Fruit fly (Drosophila melanogaster) whole organism, embryonic: Measurements from ENCODE around the gene Mgat3.

ENCODE experiments used
- Ada2b ChIP-seq: fragments of 200-800 bp; sonication (Bioruptor generic); IDR thresholded peaks from 2 replicates; pipeline ENCODE4 v1.3.6; 2022; ENCODE audit warnings: missing biosample characterization, missing genetic modification characterization
- Antp ChIP-seq: fragments of 200-800 bp; sonication (Bioruptor generic); optimal IDR thresholded peaks from 3 replicates; lab custom pipeline; 2016; ENCODE audit warnings: missing biosample characterization, missing genetic modification characterization
- Atf6 ChIP-seq: fragments of 200-800 bp; sonication (Bioruptor generic); IDR thresholded peaks from 2 replicates; pipeline ENCODE4 v1.3.6; 2022; ENCODE audit warnings: missing biosample characterization, missing genetic modification characterization
- BtbVII ChIP-seq: fragments of 200-800 bp; sonication (Bioruptor generic); optimal IDR thresholded peaks from 3 replicates; lab custom pipeline; 2017; ENCODE audit warnings: missing biosample characterization, mild to moderate bottlenecking, missing genetic modification characterization
- CG10462 ChIP-seq: fragments of 200-800 bp; sonication (Bioruptor generic); optimal IDR thresholded peaks from 2 replicates; lab custom pipeline; 2016; ENCODE audit warnings: missing biosample characterization, missing genetic modification characterization
- CG11504 ChIP-seq: fragments of 200-800 bp; sonication (Bioruptor generic); optimal IDR thresholded peaks from 3 replicates; lab custom pipeline; 2019; ENCODE audit warnings: missing biosample characterization, mild to moderate bottlenecking, missing genetic modification characterization, moderate library complexity
- CG13424 ChIP-seq: fragments of 200-800 bp; sonication (Bioruptor generic); optimal IDR thresholded peaks from 2 replicates; lab custom pipeline; 2019; ENCODE audit warnings: missing biosample characterization, mild to moderate bottlenecking, missing genetic modification characterization, moderate library complexity
- CG13775 ChIP-seq: fragments of 200-800 bp; sonication (Bioruptor generic); optimal IDR thresholded peaks from 3 replicates; lab custom pipeline; 2017; ENCODE audit warnings: missing biosample characterization, mild to moderate bottlenecking, missing genetic modification characterization
- CG15601 ChIP-seq: fragments of 200-800 bp; sonication (Bioruptor generic); optimal IDR thresholded peaks from 3 replicates; lab custom pipeline; 2019; ENCODE audit warnings: missing biosample characterization, mild to moderate bottlenecking, missing genetic modification characterization, moderate library complexity
- CG16813 ChIP-seq: fragments of 200-800 bp; sonication (Bioruptor generic); IDR thresholded peaks from 3 replicates; pipeline ENCODE4 v1.3.6; 2022; ENCODE audit warnings: missing biosample characterization, missing genetic modification characterization; ENCODE audit not compliant: partially characterized antibody
- CG17802 ChIP-seq: fragments of 200-800 bp; sonication (Bioruptor generic); optimal IDR thresholded peaks from 2 replicates; lab custom pipeline; 2018; ENCODE audit warnings: missing biosample characterization, mild to moderate bottlenecking, missing genetic modification characterization, moderate library complexity
- CG17829 ChIP-seq: fragments of 200-800 bp; optimal IDR thresholded peaks from 2 replicates; lab custom pipeline; 2019; ENCODE audit warnings: missing biosample characterization, mild to moderate bottlenecking, missing genetic modification characterization, moderate library complexity
- CG2129 ChIP-seq: fragments of 200-800 bp; sonication (Bioruptor generic); IDR thresholded peaks from 2 replicates; pipeline ENCODE4 v1.3.6; 2022; ENCODE audit warnings: missing biosample characterization, missing genetic modification characterization; ENCODE audit not compliant: partially characterized antibody
- CG3281 ChIP-seq: fragments of 200-800 bp; sonication (Bioruptor generic); optimal IDR thresholded peaks from 3 replicates; lab custom pipeline; 2017; ENCODE audit warnings: missing biosample characterization, mild to moderate bottlenecking, missing genetic modification characterization
- CG3838 ChIP-seq: fragments of 200-800 bp; sonication (Bioruptor generic); optimal IDR thresholded peaks from 3 replicates; lab custom pipeline; 2016; ENCODE audit warnings: missing biosample characterization, missing genetic modification characterization
- CG42726 ChIP-seq: fragments of 200-800 bp; sonication (Bioruptor generic); IDR thresholded peaks from 2 replicates; pipeline ENCODE4 v1.3.6; 2022; ENCODE audit warnings: missing biosample characterization, missing genetic modification characterization; ENCODE audit not compliant: partially characterized antibody
- CG6765 ChIP-seq: fragments of 200-800 bp; sonication (Bioruptor generic); optimal IDR thresholded peaks from 3 replicates; lab custom pipeline; 2017; ENCODE audit warnings: missing biosample characterization, mild to moderate bottlenecking, missing genetic modification characterization
- CG7271 ChIP-seq: fragments of 200-800 bp; sonication (Bioruptor generic); optimal IDR thresholded peaks from 2 replicates; lab custom pipeline; 2018; ENCODE audit warnings: missing biosample characterization, mild to moderate bottlenecking, missing genetic modification characterization, moderate library complexity
- CG8290 ChIP-seq, 3 experiments: fragments of 200-800 bp; sonication (Bioruptor generic); optimal IDR thresholded peaks; 2 replicates each; lab custom pipeline; 2016 to 2019; ENCODE audit warnings: missing biosample characterization in 3 of 3, missing genetic modification characterization in 3 of 3, mild to moderate bottlenecking in 2 of 3, moderate library complexity in 1 of 3
- CG9437 ChIP-seq: fragments of 200-800 bp; sonication (Bioruptor generic); optimal IDR thresholded peaks from 2 replicates; lab custom pipeline; 2018; ENCODE audit warnings: missing biosample characterization, mild to moderate bottlenecking, missing genetic modification characterization
- CG9876 ChIP-seq: fragments of 200-800 bp; sonication (Bioruptor generic); optimal IDR thresholded peaks from 2 replicates; lab custom pipeline; 2016; ENCODE audit warnings: missing biosample characterization, missing genetic modification characterization
- Chrac-16 ChIP-seq: fragments of 200-800 bp; sonication (Bioruptor generic); optimal IDR thresholded peaks from 3 replicates; lab custom pipeline; 2016; ENCODE audit warnings: missing biosample characterization, missing genetic modification characterization
- Drgx ChIP-seq: fragments of 200-800 bp; sonication (Bioruptor generic); IDR thresholded peaks from 2 replicates; pipeline ENCODE4 v1.3.6; 2022; ENCODE audit warnings: missing biosample characterization, missing genetic modification characterization
- E2f2 ChIP-seq: fragments of 200-800 bp; sonication (Bioruptor generic); IDR thresholded peaks from 2 replicates; pipeline ENCODE4 v1.3.6; 2022; ENCODE audit warnings: missing biosample characterization, missing genetic modification characterization
- Fer3 ChIP-seq: fragments of 200-800 bp; sonication (Bioruptor generic); optimal IDR thresholded peaks from 2 replicates; lab custom pipeline; 2018; ENCODE audit warnings: missing biosample characterization, mild to moderate bottlenecking, missing genetic modification characterization, moderate library complexity
- HHEX ChIP-seq: fragments of 200-800 bp; sonication (Bioruptor generic); optimal IDR thresholded peaks from 3 replicates; lab custom pipeline; 2017; ENCODE audit warnings: missing biosample characterization, mild to moderate bottlenecking, missing genetic modification characterization, missing genetic modification reagents
- MESR4 ChIP-seq: fragments of 200-800 bp; sonication (Bioruptor generic); optimal IDR thresholded peaks from 2 replicates; lab custom pipeline; 2018; ENCODE audit warnings: missing biosample characterization, mild to moderate bottlenecking, missing genetic modification characterization, moderate library complexity
- Mrtf ChIP-seq: fragments of 200-800 bp; sonication (Bioruptor generic); IDR thresholded peaks from 3 replicates; pipeline ENCODE4 v1.3.6; 2022; ENCODE audit warnings: missing biosample characterization, missing genetic modification characterization
- Oli ChIP-seq: fragments of 200-800 bp; sonication (Bioruptor generic); optimal IDR thresholded peaks from 2 replicates; lab custom pipeline; 2018; ENCODE audit warnings: missing biosample characterization, mild to moderate bottlenecking, missing genetic modification characterization, moderate library complexity
- Scr ChIP-seq: fragments of 200-800 bp; sonication (Bioruptor generic); IDR thresholded peaks from 2 replicates; pipeline ENCODE4 v1.3.6; 2022; ENCODE audit warnings: missing biosample characterization, missing genetic modification characterization; ENCODE audit not compliant: partially characterized antibody
- ato ChIP-seq: fragments of 200-800 bp; sonication (Bioruptor generic); IDR thresholded peaks from 2 replicates; pipeline ENCODE4 v1.3.6; 2022; ENCODE audit warnings: missing biosample characterization, missing genetic modification characterization; ENCODE audit not compliant: partially characterized antibody
- btn ChIP-seq: fragments of 200-800 bp; sonication (Bioruptor generic); optimal IDR thresholded peaks from 2 replicates; lab custom pipeline; 2016; ENCODE audit warnings: missing biosample characterization, missing genetic modification characterization
- caup ChIP-seq: fragments of 200-800 bp; sonication (Bioruptor generic); optimal IDR thresholded peaks from 3 replicates; lab custom pipeline; 2017; ENCODE audit warnings: missing biosample characterization, mild to moderate bottlenecking, missing genetic modification characterization, moderate library complexity; ENCODE audit not compliant: severe bottlenecking
- chm ChIP-seq: fragments of 200-800 bp; sonication (Bioruptor generic); IDR thresholded peaks from 2 replicates; pipeline ENCODE4 v1.3.6; 2022; ENCODE audit warnings: missing biosample characterization, missing genetic modification characterization
- ci ChIP-seq: fragments of 200-800 bp; sonication (Bioruptor generic); IDR thresholded peaks from 3 replicates; pipeline ENCODE4 v1.3.6; 2022; ENCODE audit warnings: missing biosample characterization, missing genetic modification characterization
- ewg ChIP-seq: fragments of 200-800 bp; sonication (Bioruptor generic); optimal IDR thresholded peaks from 3 replicates; lab custom pipeline; 2017; ENCODE audit warnings: mild to moderate bottlenecking, missing biosample characterization, missing genetic modification reagents, missing genetic modification characterization
- fd64A ChIP-seq: fragments of 200-800 bp; sonication (Bioruptor generic); optimal IDR thresholded peaks from 3 replicates; lab custom pipeline; 2018; ENCODE audit warnings: missing biosample characterization, mild to moderate bottlenecking, missing genetic modification characterization
- fu2 ChIP-seq: fragments of 200-800 bp; sonication (Bioruptor generic); optimal IDR thresholded peaks from 2 replicates; lab custom pipeline; 2016; ENCODE audit warnings: missing biosample characterization, missing genetic modification characterization
- gcm2 ChIP-seq: fragments of 200-800 bp; sonication (Bioruptor generic); optimal IDR thresholded peaks from 2 replicates; lab custom pipeline; 2016; ENCODE audit warnings: missing biosample characterization, missing genetic modification characterization
- ham ChIP-seq: fragments of 200-800 bp; sonication (Bioruptor generic); IDR thresholded peaks from 2 replicates; pipeline ENCODE4 v1.3.6; 2022; ENCODE audit warnings: missing biosample characterization, missing genetic modification characterization
- hkb ChIP-seq, 2 experiments: fragments of 200-800 bp in 1 of 2; fragments of >200 bp in 1 of 2; sonication (Bioruptor generic) in 1 of 2; IDR thresholded peaks in 1 of 2; optimal IDR thresholded peaks in 1 of 2; 2 replicates each; pipeline versions ENCODE4 v1.3.6 to Lab custom; 2017 to 2022; ENCODE audit warnings: missing biosample characterization in 1 of 2, missing genetic modification characterization in 1 of 2
- lab ChIP-seq: fragments of 200-800 bp; sonication (Bioruptor generic); optimal IDR thresholded peaks from 3 replicates; lab custom pipeline; 2017; ENCODE audit warnings: missing biosample characterization, missing genetic modification characterization, mild to moderate bottlenecking, moderate library complexity, missing genetic modification reagents
- lov ChIP-seq, 2 experiments: fragments of 200-800 bp in 1 of 2; fragments of >200 bp in 1 of 2; sonication (Bioruptor generic) in 1 of 2; IDR thresholded peaks in 1 of 2; optimal IDR thresholded peaks in 1 of 2; 2 replicates in 1 of 2; 3 replicates in 1 of 2; pipeline versions ENCODE4 v1.3.6 to Lab custom; 2017 to 2022; ENCODE audit warnings: missing biosample characterization in 1 of 2, missing genetic modification characterization in 1 of 2
- oc ChIP-seq: fragments of 200-800 bp; sonication (Bioruptor generic); optimal IDR thresholded peaks from 2 replicates; lab custom pipeline; 2018; ENCODE audit warnings: missing biosample characterization, mild to moderate bottlenecking, missing genetic modification characterization, moderate library complexity
- p53 ChIP-seq: fragments of 200-800 bp; sonication (Bioruptor generic); optimal IDR thresholded peaks from 2 replicates; lab custom pipeline; 2016; ENCODE audit warnings: missing biosample characterization, missing genetic modification characterization
- run ChIP-seq: fragments of 200-800 bp; sonication (Bioruptor generic); optimal IDR thresholded peaks from 3 replicates; lab custom pipeline; 2018; ENCODE audit warnings: missing biosample characterization, mild to moderate bottlenecking, missing genetic modification characterization
- unpg ChIP-seq: fragments of 200-800 bp; sonication (Bioruptor generic); optimal IDR thresholded peaks from 3 replicates; lab custom pipeline; 2018; ENCODE audit warnings: missing biosample characterization, mild to moderate bottlenecking, missing genetic modification characterization, moderate library complexity
- vfl ChIP-seq: fragments of 200-800 bp; sonication (Bioruptor generic); optimal IDR thresholded peaks from 2 replicates; lab custom pipeline; 2016; ENCODE audit warnings: missing biosample characterization, missing genetic modification characterization

Gene Mgat3

dm6 chr2L:13205256-13205655 lies 22.9 kb upstream of the Mgat3 start (continued):
- TF ChIP-seq Fer3 (no peak), E2f2 (GFP tag; lab: Robert Waterston, UW) (no peak; the same call in 1 of the 2 replicates), lab (GFP tag; lab: Kevin White, UChicago) (peak; percentile 17), BtbVII (GFP tag; lab: Kevin White, UChicago) (no peak), CG3838 (GFP tag; lab: Kevin White, UChicago) (no peak), CG15601 (tag; lab: Kevin White, UChicago) (peak; percentile 25), fu2 (no peak), ci (peak; percentile 80; the same call in 1 of the 3 replicates), Scr (no peak), CG11504 (tag; lab: Kevin White, UChicago) (no peak), ewg (GFP tag; lab: Kevin White, UChicago) (peak; percentile 92), CG17829 (tag; lab: Kevin White, UChicago) (peak; percentile 4), CG42726 (GFP tag; lab: Robert Waterston, UW) (no peak), HHEX (no peak), oc (no peak), Ada2b (no peak), run (peak; percentile 21), vfl (GFP tag; lab: Kevin White, UChicago) (no peak), p53 (GFP tag; lab: Kevin White, UChicago) (peak; percentile 25), hkb (optimal IDR thresholded peaks at IDR 0.05; lab: Kevin White, UChicago) (no peak), hkb (GFP tag; IDR thresholded peaks at IDR 0.05; lab: Robert Waterston, UW) (peak; percentile 79), fd64A (peak; percentile 5), CG7271 (tag; lab: Kevin White, UChicago) (no peak), caup (GFP tag; lab: Kevin White, UChicago) (peak; percentile 39), CG13424 (tag; lab: Kevin White, UChicago) (peak; percentile 29), CG8290 (GFP tag; optimal IDR thresholded peaks at IDR 0.05; lab: Kevin White, UChicago) (peak; percentile 17), CG8290 (tag; optimal IDR thresholded peaks at IDR 0.05; lab: Kevin White, UChicago) (peak in 1 of 2 experiments; percentile 56), Antp (GFP tag; lab: Kevin White, UChicago) (peak; percentile 12), CG2129 (GFP tag; lab: Robert Waterston, UW) (no peak), CG9437 (GFP tag; lab: Kevin White, UChicago) (no peak), Atf6 (GFP tag; lab: Robert Waterston, UW) (peak; percentile 45; the same call in 1 of the 2 replicates), CG17802 (tag; lab: Kevin White, UChicago) (no peak), CG13775 (GFP tag; lab: Kevin White, UChicago) (peak; percentile 31), Chrac-16 (no peak), Drgx (peak; percentile 45; the same call in 1 of the 2 replicates), CG3281 (no peak), MESR4 (no peak), lov (optimal IDR thresholded peaks at IDR 0.05; lab: Kevin White, UChicago) (no peak), lov (GFP tag; IDR thresholded peaks at IDR 0.05; lab: Robert Waterston, UW) (peak; percentile 66; the same call in 1 of the 3 replicates), Mrtf (GFP tag; lab: Robert Waterston, UW) (no peak), ham (GFP tag; lab: Robert Waterston, UW) (no peak), CG10462 (GFP tag; lab: Kevin White, UChicago) (no peak), CG9876 (GFP tag; lab: Kevin White, UChicago) (peak; percentile 62), CG16813 (GFP tag; lab: Robert Waterston, UW) (no peak), unpg (GFP tag; lab: Kevin White, UChicago) (peak; percentile 5), CG6765 (GFP tag; lab: Kevin White, UChicago) (no peak), ato (no peak), Oli (no peak), btn (GFP tag; lab: Kevin White, UChicago) (no peak), chm (GFP tag; lab: Robert Waterston, UW) (0 out of 2 replicates have a peak, but pooled peaks have one; percentile 21), gcm2 (GFP tag; lab: Kevin White, UChicago) (no peak)
